Comparison of ENCODE assay signal across 1 worm cellular context in the genomic region with DNA sequence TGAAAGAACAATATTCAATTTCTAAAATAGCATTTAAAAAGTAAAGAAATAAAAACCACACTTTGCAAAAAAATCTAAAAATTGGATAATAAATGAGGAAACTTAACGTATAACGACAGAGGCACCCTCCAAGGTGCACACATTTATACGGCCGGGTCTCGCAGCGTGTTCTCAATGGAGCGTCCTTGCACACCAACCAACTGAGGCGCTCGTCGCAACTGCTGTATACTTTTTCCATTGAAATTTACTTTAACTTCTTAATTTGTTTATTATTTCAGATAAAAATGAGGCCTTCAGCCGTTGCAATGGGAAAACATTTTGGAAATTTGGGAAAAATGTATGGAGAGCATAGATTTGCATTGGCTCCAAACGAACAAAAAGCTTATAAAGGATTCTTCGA.
A peak's percentile ranks its signal among the peaks of the same experiment; 100 is the strongest.
TF ChIP-seq lines count a peak whose summit lies in the region.

R07E4.5 (minus strand) TSS at position 1 of the 400 bp plus-strand sequence.
R07E4.3 (plus strand) TSS at position 285 of the 400 bp plus-strand sequence.

TF ChIP-seq in whole organism, L1 larva, 84 proteins besides CTCF, POLR2A, EP300 and RAD21 (continued from another document):
- TF ChIP-seq irx-1 (tag; optimal IDR thresholded peaks at IDR 0.05; lab: Kevin White, UChicago): peak; percentile 20
- peak; percentile 65 for TF ChIP-seq nhr-19 (GFP tag; conservative IDR thresholded peaks at IDR 0.05; lab: Robert Waterston, UW)
- TF ChIP-seq snu-23 (GFP tag; optimal IDR thresholded peaks at IDR 0.05; lab: Kevin White, UChicago): peak; percentile 86
- no peak for TF ChIP-seq aha-1 (tag; optimal IDR thresholded peaks at IDR 0.05; lab: Kevin White, UChicago)
- no peak for TF ChIP-seq unc-98 (GFP tag; IDR thresholded peaks at IDR 0.05; lab: Robert Waterston, UW)
- peak; percentile 77 for TF ChIP-seq lin-14 (GFP tag; optimal IDR thresholded peaks at IDR 0.05; lab: Kevin White, UChicago)
- TF ChIP-seq ama-1 (optimal IDR thresholded peaks at IDR 0.05; lab: Kevin White, UChicago): no peak
- TF ChIP-seq sptf-1 (tag; optimal IDR thresholded peaks at IDR 0.05; lab: Kevin White, UChicago): no peak
- TF ChIP-seq C04F5.9 (tag; optimal IDR thresholded peaks at IDR 0.05; lab: Kevin White, UChicago): no peak
- TF ChIP-seq fos-1 (tag; optimal IDR thresholded peaks at IDR 0.05; lab: Kevin White, UChicago): no peak
- TF ChIP-seq nhr-20 (tag; optimal IDR thresholded peaks at IDR 0.05; lab: Kevin White, UChicago): peak; percentile 81
- TF ChIP-seq lin-13 (GFP tag; optimal IDR thresholded peaks at IDR 0.05; lab: Kevin White, UChicago): peak; percentile 74
- no peak for TF ChIP-seq nhr-237 (tag; optimal IDR thresholded peaks at IDR 0.05; lab: Kevin White, UChicago)
- TF ChIP-seq fkh-10 (GFP tag; optimal IDR thresholded peaks at IDR 0.05; lab: Kevin White, UChicago): no peak
- TF ChIP-seq elt-3 (tag; optimal IDR thresholded peaks at IDR 0.05; lab: Kevin White, UChicago): peak in 2 of 6 experiments; percentile 12 to 76
- TF ChIP-seq swsn-7 (tag; optimal IDR thresholded peaks at IDR 0.05; lab: Kevin White, UChicago): peak; percentile 67
- peak; percentile 70 for TF ChIP-seq mep-1 (tag; optimal IDR thresholded peaks at IDR 0.05; lab: Kevin White, UChicago)
- TF ChIP-seq ceh-8 (GFP tag; optimal IDR thresholded peaks at IDR 0.05; lab: Kevin White, UChicago): no peak
- TF ChIP-seq xbp-1 (tag; optimal IDR thresholded peaks at IDR 0.05; lab: Kevin White, UChicago): peak; percentile 86
- peak; percentile 80 to 87 for TF ChIP-seq lin-35 (GFP tag; optimal IDR thresholded peaks at IDR 0.05; lab: Kevin White, UChicago)
- peak; percentile 81 for TF ChIP-seq nhr-71 (tag; optimal IDR thresholded peaks at IDR 0.05; lab: Kevin White, UChicago)
- TF ChIP-seq lin-15B (tag; optimal IDR thresholded peaks at IDR 0.05; lab: Kevin White, UChicago): peak; percentile 70
- TF ChIP-seq unc-62 (GFP tag; optimal IDR thresholded peaks at IDR 0.05; lab: Kevin White, UChicago): no peak
- no peak for TF ChIP-seq egl-13 (tag; optimal IDR thresholded peaks at IDR 0.05; lab: Kevin White, UChicago)
- peak; percentile 65 for TF ChIP-seq fkh-8 (tag; optimal IDR thresholded peaks at IDR 0.05; lab: Kevin White, UChicago)
- peak; percentile 60 to 87 for TF ChIP-seq lsy-2 (tag; optimal IDR thresholded peaks at IDR 0.05; lab: Kevin White, UChicago)
- peak; percentile 93 for TF ChIP-seq C16A3.4 (tag; optimal IDR thresholded peaks at IDR 0.05; lab: Kevin White, UChicago)
- TF ChIP-seq nhr-28 (tag; optimal IDR thresholded peaks at IDR 0.05; lab: Kevin White, UChicago): no peak
- TF ChIP-seq nhr-77 (tag; optimal IDR thresholded peaks at IDR 0.05; lab: Kevin White, UChicago): peak; percentile 59
- TF ChIP-seq nhr-90 (tag; optimal IDR thresholded peaks at IDR 0.05; lab: Kevin White, UChicago; ENCODE audit: poor library complexity): peak; percentile 75
- TF ChIP-seq nhr-47 (tag; optimal IDR thresholded peaks at IDR 0.05; lab: Kevin White, UChicago): peak; percentile 71
- no peak for TF ChIP-seq hlh-17 (GFP tag; optimal IDR thresholded peaks at IDR 0.05; lab: Kevin White, UChicago; ENCODE audit: borderline replicate concordance)
- no peak for TF ChIP-seq ztf-11 (tag; optimal IDR thresholded peaks at IDR 0.05; lab: Kevin White, UChicago)
- no peak for TF ChIP-seq pag-3 (tag; optimal IDR thresholded peaks at IDR 0.05; lab: Kevin White, UChicago; ENCODE audit: borderline replicate concordance, insufficient read depth)
- no peak for TF ChIP-seq snpc-4 (tag; optimal IDR thresholded peaks at IDR 0.05; lab: Kevin White, UChicago)
- TF ChIP-seq unc-130 (tag; optimal IDR thresholded peaks at IDR 0.05; lab: Kevin White, UChicago): peak; percentile 91
- TF ChIP-seq nhr-85 (tag; lab: Kevin White, UChicago): peak; percentile 77
- peak; percentile 61 for TF ChIP-seq skn-1 (tag; optimal IDR thresholded peaks at IDR 0.05; lab: Kevin White, UChicago)
- TF ChIP-seq unc-86 (tag; optimal IDR thresholded peaks at IDR 0.05; lab: Kevin White, UChicago): peak; percentile 45
- TF ChIP-seq Y116A8C.19 (tag; optimal IDR thresholded peaks at IDR 0.05; lab: Kevin White, UChicago; ENCODE audit: borderline replicate concordance): no peak
- no peak for TF ChIP-seq pqm-1 (tag; optimal IDR thresholded peaks at IDR 0.05; lab: Kevin White, UChicago)
- 0 out of 2 replicates have a peak, but pooled peaks have one; percentile 31 for TF ChIP-seq ceh-88 (GFP tag; IDR thresholded peaks at IDR 0.05; lab: Robert Waterston, UW)
